Worm (Caenorhabditis elegans) whole organism, L2 larva: ENCODE data around the gene F38B2.2.
A peak's percentile ranks its signal among the peaks of the same experiment; 100 is the strongest.

Experiments
- C34F6.9 ChIP-seq: fragments of 150-350 bp; optimal IDR thresholded peaks from 2 replicates; lab custom pipeline; 2014; ENCODE audit warnings: missing biosample characterization, missing genetic modification characterization
- F13H6.1 ChIP-seq: sonication (generic microtip); optimal IDR thresholded peaks from 2 replicates; lab custom pipeline; 2016; ENCODE audit warnings: missing genetic modification characterization, missing compliant biosample characterization
- R02D3.7 ChIP-seq: fragments of 150-350 bp; optimal IDR thresholded peaks from 2 replicates; lab custom pipeline; 2014; ENCODE audit warnings: missing biosample characterization, missing genetic modification characterization
- Y55F3AM.14 ChIP-seq: fragments of 200-800 bp; sonication (Bioruptor generic); optimal IDR thresholded peaks from 2 replicates; lab custom pipeline; 2018; ENCODE audit warnings: mild to moderate bottlenecking, missing genetic modification characterization, missing compliant biosample characterization
- ZK546.5 ChIP-seq: sonication (generic microtip); optimal IDR thresholded peaks from 2 replicates; lab custom pipeline; 2017; ENCODE audit warnings: missing biosample characterization, missing genetic modification characterization
- alr-1 ChIP-seq: fragments of 150-350 bp; optimal IDR thresholded peaks from 2 replicates; lab custom pipeline; 2014; ENCODE audit warnings: missing biosample characterization, missing genetic modification characterization
- aly-2 ChIP-seq: fragments of 150-350 bp; optimal IDR thresholded peaks from 2 replicates; lab custom pipeline; 2014; ENCODE audit warnings: missing biosample characterization, missing genetic modification characterization
- ama-1 ChIP-seq: fragments of 150-350 bp; optimal IDR thresholded peaks from 2 replicates; lab custom pipeline; 2018; ENCODE audit warnings: inconsistent platforms
- blmp-1 ChIP-seq: sonication (generic microtip); optimal IDR thresholded peaks from 2 replicates; lab custom pipeline; 2017; ENCODE audit warnings: missing genetic modification characterization, mild to moderate bottlenecking, missing compliant biosample characterization, antibody characterized with exemption, moderate library complexity; ENCODE audit not compliant: insufficient read depth
- ceh-16 ChIP-seq: fragments of 150-350 bp; optimal IDR thresholded peaks from 2 replicates; lab custom pipeline; 2014; ENCODE audit warnings: missing biosample characterization, missing genetic modification characterization
- ceh-82 ChIP-seq: fragments of 150-350 bp; optimal IDR thresholded peaks from 2 replicates; lab custom pipeline; 2014; ENCODE audit warnings: missing biosample characterization, missing genetic modification characterization
- dmd-4 ChIP-seq: sonication (generic microtip); optimal IDR thresholded peaks from 2 replicates; lab custom pipeline; 2017; ENCODE audit warnings: missing biosample characterization, missing genetic modification characterization
- egl-27 ChIP-seq: sonication (generic microtip); optimal IDR thresholded peaks from 3 replicates; lab custom pipeline; 2017; ENCODE audit warnings: missing biosample characterization, missing genetic modification reagents, missing genetic modification characterization
- elt-1 ChIP-seq: fragments of 150-350 bp; optimal IDR thresholded peaks from 2 replicates; lab custom pipeline; 2014; ENCODE audit warnings: missing biosample characterization, missing genetic modification characterization
- fos-1 ChIP-seq: fragments of 150-350 bp; optimal IDR thresholded peaks from 2 replicates; lab custom pipeline; 2014; ENCODE audit warnings: missing biosample characterization, missing genetic modification characterization
- lin-11 ChIP-seq: fragments of 150-350 bp; sonication (generic microtip); optimal IDR thresholded peaks from 2 replicates; lab custom pipeline; 2014; ENCODE audit warnings: missing biosample characterization, missing genetic modification characterization, inconsistent platforms, mixed read lengths
- lsy-2 ChIP-seq, 2 experiments: fragments of 150-350 bp in 1 of 2; sonication (generic microtip) in 1 of 2; optimal IDR thresholded peaks; 2 replicates each; lab custom pipeline; 2014 to 2017; ENCODE audit warnings: missing biosample characterization in 2 of 2, missing genetic modification characterization in 2 of 2
- mab-5 ChIP-seq: fragments of 150-350 bp; optimal IDR thresholded peaks from 2 replicates; lab custom pipeline; 2014; ENCODE audit warnings: missing biosample characterization, missing genetic modification characterization
- mbf-1 ChIP-seq: sonication (generic microtip); optimal IDR thresholded peaks from 2 replicates; lab custom pipeline; 2017; ENCODE audit warnings: missing biosample characterization, missing genetic modification characterization
- mdl-1 ChIP-seq, 2 experiments: fragments of 150-350 bp in 1 of 2; sonication (generic microtip) in 1 of 2; optimal IDR thresholded peaks; 2 replicates each; lab custom pipeline; 2017; ENCODE audit warnings: missing biosample characterization in 2 of 2, missing genetic modification characterization in 2 of 2
- nhr-10 ChIP-seq: sonication (generic microtip); optimal IDR thresholded peaks from 2 replicates; lab custom pipeline; 2017; ENCODE audit warnings: missing biosample characterization, missing genetic modification characterization
- nhr-21 ChIP-seq: fragments of 150-350 bp; optimal IDR thresholded peaks from 2 replicates; lab custom pipeline; 2014; ENCODE audit warnings: missing biosample characterization, missing genetic modification characterization
- nhr-23 ChIP-seq: fragments of 150-350 bp; optimal IDR thresholded peaks from 2 replicates; lab custom pipeline; 2014; ENCODE audit warnings: missing biosample characterization, missing genetic modification reagents, missing genetic modification characterization
- nhr-6 ChIP-seq: fragments of 150-350 bp; optimal IDR thresholded peaks from 2 replicates; lab custom pipeline; 2014; ENCODE audit warnings: missing biosample characterization, missing genetic modification characterization
- nhr-77 ChIP-seq: fragments of 150-350 bp; optimal IDR thresholded peaks from 2 replicates; lab custom pipeline; 2014; ENCODE audit warnings: missing biosample characterization, missing genetic modification characterization
- peb-1 ChIP-seq: fragments of 150-350 bp; optimal IDR thresholded peaks from 2 replicates; lab custom pipeline; 2014; ENCODE audit warnings: missing biosample characterization, missing genetic modification characterization
- sem-4 ChIP-seq: fragments of 150-350 bp; optimal IDR thresholded peaks from 2 replicates; lab custom pipeline; 2014; ENCODE audit warnings: missing biosample characterization, missing genetic modification reagents, missing genetic modification characterization
- skn-1 ChIP-seq: sonication (generic microtip); optimal IDR thresholded peaks from 2 replicates; lab custom pipeline; 2017; ENCODE audit warnings: missing biosample characterization, missing genetic modification characterization
- sma-3 ChIP-seq: sonication (generic microtip); optimal IDR thresholded peaks from 2 replicates; lab custom pipeline; 2016; ENCODE audit warnings: missing genetic modification reagents, missing genetic modification characterization, missing compliant biosample characterization
- sma-9 ChIP-seq, 2 experiments: fragments of 150-350 bp in 1 of 2; sonication (generic microtip) in 1 of 2; optimal IDR thresholded peaks; 2 replicates each; lab custom pipeline; 2014 to 2016; ENCODE audit warnings: missing genetic modification characterization in 2 of 2, mild to moderate bottlenecking in 1 of 2, missing biosample characterization in 1 of 2, missing compliant biosample characterization in 1 of 2, missing genetic modification reagents in 1 of 2, moderate library complexity in 1 of 2
- snpc-4 ChIP-seq: fragments of 150-350 bp; optimal IDR thresholded peaks from 2 replicates; lab custom pipeline; 2014; ENCODE audit warnings: missing biosample characterization, missing genetic modification characterization
- unc-39 ChIP-seq: fragments of 150-350 bp; optimal IDR thresholded peaks from 2 replicates; lab custom pipeline; 2014; ENCODE audit warnings: missing biosample characterization, missing genetic modification characterization
- unc-55 ChIP-seq: fragments of 150-350 bp; sonication (generic microtip); optimal IDR thresholded peaks from 3 replicates; lab custom pipeline; 2014; ENCODE audit warnings: missing biosample characterization, missing genetic modification reagents, missing genetic modification characterization
- zag-1 ChIP-seq: fragments of 150-350 bp; optimal IDR thresholded peaks from 2 replicates; lab custom pipeline; 2014; ENCODE audit warnings: missing biosample characterization, missing genetic modification characterization
- ztf-1 ChIP-seq: fragments of 200-800 bp; sonication (Bioruptor generic); conservative IDR thresholded peaks from 2 replicates; pipeline ENCODE4 v1.3.6; 2022; ENCODE audit warnings: missing genetic modification characterization, missing compliant biosample characterization
- ztf-4 ChIP-seq: fragments of 150-350 bp; optimal IDR thresholded peaks from 2 replicates; lab custom pipeline; 2014; ENCODE audit warnings: missing biosample characterization, missing genetic modification characterization

The F38B2.2 gene

ce11 chrX:11316750-11317149 is 37.6 kb upstream of the F38B2.2 start, which contains the start of gene nlp-57:
TSS of gene nlp-57 (plus strand) at chrX:11317050.
- no peak for TF ChIP-seq snpc-4 (tag; lab: Kevin White, UChicago)
- no peak for TF ChIP-seq R02D3.7 (tag; lab: Kevin White, UChicago)

- TF ChIP-seq egl-27 (tag; lab: Kevin White, UChicago) (no peak), fos-1 (no peak), nhr-10 (tag; lab: Kevin White, UChicago) (no peak), nhr-77 (tag; lab: Kevin White, UChicago) (no peak), skn-1 (tag; lab: Kevin White, UChicago) (no peak), unc-55 (GFP tag; lab: Kevin White, UChicago) (no peak), ztf-4 (no peak)
These were observed 36.2 kb upstream of the F38B2.2 start, which contains the start of gene F08G12.11 for ce11 chrX:11315392-11315791. TSS of gene F08G12.11 (minus strand) at chrX:11315572.

DNA sequence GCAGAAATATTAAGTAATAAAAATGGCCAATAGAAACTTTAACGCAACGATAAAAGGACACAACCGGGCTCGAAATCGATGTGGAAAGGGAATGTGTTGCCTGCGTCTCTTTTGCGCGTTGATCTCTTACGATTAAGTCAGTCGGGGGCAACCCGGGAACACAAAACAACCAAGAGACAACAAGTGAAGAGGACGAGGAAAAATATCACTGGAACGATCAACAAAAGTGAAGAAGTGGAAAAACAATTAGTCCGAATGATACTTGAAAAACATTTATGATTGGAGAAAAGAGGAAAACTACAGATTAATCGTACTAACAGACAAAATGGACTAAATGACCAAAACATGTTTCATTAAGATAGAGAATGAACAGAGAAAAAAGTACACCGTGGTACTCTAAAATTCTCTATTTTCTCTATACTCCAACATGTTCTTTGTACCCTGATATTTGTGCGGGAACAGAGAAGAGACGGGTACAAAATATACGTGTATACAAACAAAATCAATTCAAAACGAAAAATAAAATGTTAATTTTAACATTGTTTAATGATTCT is 31.2 kb upstream of the F38B2.2 start, which contains the start of gene F08G12.5:
TSS of gene F08G12.5 (minus strand) at position 1 of the 554 bp plus-strand sequence.
- TF ChIP-seq elt-1 (tag; lab: Kevin White, UChicago) (no peak), mdl-1 (tag; optimal IDR thresholded peaks at IDR 0.05; lab: Kevin White, UChicago) (no peak), zag-1 (tag; lab: Kevin White, UChicago) (no peak), sem-4 (tag; lab: Kevin White, UChicago) (no peak), ceh-16 (tag; lab: Kevin White, UChicago) (no peak), unc-39 (tag; lab: Kevin White, UChicago) (no peak), C34F6.9 (peak; percentile 10), sma-9 (GFP tag; optimal IDR thresholded peaks at IDR 0.05; lab: Kevin White, UChicago) (peak; percentile 4), sma-9 (tag; optimal IDR thresholded peaks at IDR 0.05; lab: Kevin White, UChicago) (no peak), unc-55 (GFP tag; lab: Kevin White, UChicago) (no peak), blmp-1 (tag; lab: Kevin White, UChicago) (no peak)

DNA sequence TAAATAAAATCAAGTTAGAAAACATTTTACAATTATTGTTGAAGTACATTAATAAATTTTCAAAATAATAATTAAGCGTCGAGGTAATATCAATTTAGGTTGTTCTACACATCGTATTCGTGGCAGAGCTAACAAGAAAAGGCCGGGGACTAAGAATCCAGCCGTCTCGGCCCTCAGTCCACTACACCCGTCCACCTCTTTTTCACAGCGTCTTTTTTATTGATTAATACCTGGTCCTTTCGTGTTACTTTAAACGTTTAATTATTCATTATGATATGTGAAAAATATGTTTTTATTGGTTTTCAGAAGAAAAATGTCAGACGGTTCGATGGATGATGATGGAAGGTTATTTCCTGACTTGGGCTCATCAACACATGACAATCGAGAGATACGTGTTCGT is 27.9 kb upstream of the F38B2.2 start, which contains the start of gene vhl-1:
TSS of gene vhl-1 (plus strand) at position 301 of the 400 bp plus-strand sequence.
- TF ChIP-seq blmp-1 (tag; lab: Kevin White, UChicago) (no peak), zag-1 (tag; lab: Kevin White, UChicago) (no peak), lin-11 (tag; lab: Kevin White, UChicago) (no peak), unc-55 (GFP tag; lab: Kevin White, UChicago) (no peak), nhr-23 (tag; lab: Kevin White, UChicago) (no peak), ztf-1 (no peak), aly-2 (tag; lab: Kevin White, UChicago) (no peak), dmd-4 (no peak), nhr-6 (tag; lab: Kevin White, UChicago) (no peak), Y55F3AM.14 (GFP tag; lab: Kevin White, UChicago) (no peak), alr-1 (tag; lab: Kevin White, UChicago) (no peak), F13H6.1 (tag; lab: Kevin White, UChicago) (no peak), fos-1 (no peak)

DNA sequence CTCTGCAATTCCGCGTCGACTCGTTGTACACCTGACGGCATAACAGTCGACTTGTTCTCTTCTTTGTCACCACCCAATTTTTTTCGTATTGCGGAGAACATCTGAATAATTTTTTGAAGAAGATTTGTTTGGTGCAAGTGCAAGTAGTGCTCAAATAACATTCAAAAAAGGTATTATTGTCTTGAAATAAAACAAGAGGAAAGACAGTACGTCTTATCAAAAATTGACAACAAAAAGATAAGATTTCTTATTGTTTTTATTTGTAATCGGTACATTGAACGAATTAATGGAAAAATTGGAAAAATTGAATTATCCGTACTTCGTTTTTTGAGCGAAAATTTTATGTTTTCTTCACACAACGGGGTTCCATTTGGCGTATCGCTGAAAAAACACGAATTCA is 26.6 kb upstream of the F38B2.2 start, which contains the start of gene F08G12.1:
TSS of gene F08G12.1 (minus strand) at position 101 of the 400 bp plus-strand sequence.
- TF ChIP-seq nhr-77 (tag; lab: Kevin White, UChicago), result no peak
- no peak for TF ChIP-seq fos-1
- no peak for TF ChIP-seq Y55F3AM.14 (GFP tag; lab: Kevin White, UChicago)
- TF ChIP-seq sma-3 (GFP tag; lab: Kevin White, UChicago), result no peak
- TF ChIP-seq peb-1 (tag; lab: Kevin White, UChicago), result no peak
- TF ChIP-seq lsy-2 (tag; optimal IDR thresholded peaks at IDR 0.05; lab: Kevin White, UChicago), result no peak
- no peak for TF ChIP-seq ZK546.5 (tag; lab: Kevin White, UChicago)
- no peak for TF ChIP-seq mab-5 (tag; lab: Kevin White, UChicago)
- TF ChIP-seq mbf-1, result no peak
- no peak for TF ChIP-seq C34F6.9
- TF ChIP-seq ceh-16 (tag; lab: Kevin White, UChicago), result no peak
- no peak for TF ChIP-seq ceh-82 (tag; lab: Kevin White, UChicago)
- TF ChIP-seq ama-1 (lab: Kevin White, UChicago), result no peak
- TF ChIP-seq blmp-1 (tag; lab: Kevin White, UChicago), result no peak
- no peak for TF ChIP-seq lin-11 (tag; lab: Kevin White, UChicago)
- no peak for TF ChIP-seq nhr-21 (tag; lab: Kevin White, UChicago)
- no peak for TF ChIP-seq nhr-10 (tag; lab: Kevin White, UChicago)
- TF ChIP-seq, all 48 proteins: peak for 0
